Worm (Caenorhabditis elegans) whole organism, L3 larva: ENCODE results near the gene oxi-1.

Experiments used
- ama-1 ChIP-seq: fragments of 150-350 bp; optimal IDR thresholded peaks from 2 replicates; lab custom pipeline; 2018
- ceh-16 ChIP-seq: sonication (generic microtip); optimal IDR thresholded peaks from 2 replicates; lab custom pipeline; 2017; ENCODE audit warnings: missing biosample characterization, missing genetic modification characterization
- fkh-10 ChIP-seq: sonication (generic microtip); optimal IDR thresholded peaks from 2 replicates; lab custom pipeline; 2017; ENCODE audit warnings: missing biosample characterization, missing genetic modification reagents, missing genetic modification characterization
- fos-1 ChIP-seq: fragments of 150-350 bp; optimal IDR thresholded peaks from 2 replicates; lab custom pipeline; 2014; ENCODE audit warnings: missing biosample characterization, missing genetic modification characterization
- mdl-1 ChIP-seq: fragments of 150-350 bp; optimal IDR thresholded peaks from 2 replicates; lab custom pipeline; 2014; ENCODE audit warnings: missing biosample characterization, missing genetic modification characterization
- nfya-1 ChIP-seq: sonication (generic microtip); optimal IDR thresholded peaks from 2 replicates; lab custom pipeline; 2017; ENCODE audit warnings: missing genetic modification characterization, mild to moderate bottlenecking, missing compliant biosample characterization, antibody characterized with exemption, moderate library complexity; ENCODE audit not compliant: insufficient read depth
- nhr-11 ChIP-seq: fragments of 150-350 bp; optimal IDR thresholded peaks from 2 replicates; lab custom pipeline; 2014; ENCODE audit warnings: missing biosample characterization, missing genetic modification characterization
- tbx-2 ChIP-seq: sonication (generic microtip); optimal IDR thresholded peaks from 2 replicates; lab custom pipeline; 2016; ENCODE audit warnings: mild to moderate bottlenecking, missing genetic modification characterization, missing compliant biosample characterization
- unc-62 ChIP-seq: fragments of 150-350 bp; sonication (generic microtip); optimal IDR thresholded peaks from 4 replicates; lab custom pipeline; 2014; ENCODE audit warnings: missing biosample characterization, missing genetic modification reagents, missing genetic modification characterization

ce11 chrIII:10820592-10821242, 37.4 kb upstream of the oxi-1 start:
- no peak for TF ChIP-seq fos-1 (tag; lab: Kevin White, UChicago)
- TF ChIP-seq ceh-16 (tag; lab: Kevin White, UChicago): no peak
- no peak for TF ChIP-seq mdl-1 (tag; lab: Kevin White, UChicago)
- no peak for TF ChIP-seq fkh-10
- no peak for TF ChIP-seq ama-1
- TF ChIP-seq unc-62 (GFP tag; lab: Kevin White, UChicago): no peak
- no peak for TF ChIP-seq nfya-1 (tag; lab: Kevin White, UChicago)
- no peak for TF ChIP-seq nhr-11 (tag; lab: Kevin White, UChicago)
- no peak for TF ChIP-seq tbx-2 (tag; lab: Kevin White, UChicago)
